Fruit fly (Drosophila melanogaster): ENCODE data around the gene CG31268.

CG31268 gene

DNA sequence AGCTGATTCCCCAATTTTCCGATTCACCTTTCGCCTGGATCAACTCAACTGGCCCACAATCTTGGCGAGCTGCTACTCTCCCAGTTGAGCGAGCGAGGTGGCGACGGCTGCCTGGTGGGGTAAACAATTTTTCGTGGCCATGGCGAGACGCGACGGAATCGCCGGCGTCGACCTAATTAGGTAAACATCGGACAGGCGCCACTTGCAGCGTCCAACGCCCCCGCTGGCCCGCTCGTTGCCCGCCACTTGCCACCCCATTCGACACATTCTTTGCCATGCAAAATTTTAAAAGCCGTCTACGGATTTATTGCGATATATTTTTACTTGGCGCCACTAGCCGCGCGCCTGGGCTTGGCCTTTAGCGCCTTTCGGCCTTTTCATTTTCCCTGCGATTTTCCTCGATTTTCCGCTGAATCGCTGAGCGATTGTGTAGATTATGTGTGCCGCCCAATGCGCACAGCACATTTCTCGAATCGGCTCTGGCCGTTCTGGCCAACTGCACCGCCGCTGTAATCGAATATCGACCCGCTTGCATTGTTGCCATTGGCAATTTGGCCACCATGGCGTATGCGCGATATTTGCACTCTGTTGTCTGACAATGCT is 35.3 kb downstream of the CG31268 start:
- no peak for TF ChIP-seq CG17801 (GFP tag; optimal IDR thresholded peaks at IDR 0.05; ENCODE audit: partially characterized antibody)

DNA sequence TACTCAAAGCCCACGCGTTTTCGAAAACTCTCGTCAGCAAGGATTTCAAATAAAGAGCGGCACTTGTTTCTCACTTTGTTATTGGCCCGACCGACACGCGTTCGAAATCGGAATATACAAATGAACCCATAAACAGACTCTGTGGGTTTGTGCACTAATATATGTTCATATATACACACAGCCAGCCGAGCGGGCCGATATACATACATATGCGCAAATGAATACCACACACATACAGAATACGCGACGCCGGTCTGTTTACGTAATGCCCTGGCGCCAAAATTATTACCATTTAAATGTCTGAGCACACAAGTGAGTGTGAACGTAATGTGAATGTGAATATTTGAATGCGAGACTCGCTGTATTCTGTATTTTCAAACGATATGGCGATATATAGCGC is 36.1 kb downstream of the CG31268 start:
- TF ChIP-seq CG17801 (GFP tag; optimal IDR thresholded peaks at IDR 0.05; ENCODE audit: partially characterized antibody), result no peak

DNA sequence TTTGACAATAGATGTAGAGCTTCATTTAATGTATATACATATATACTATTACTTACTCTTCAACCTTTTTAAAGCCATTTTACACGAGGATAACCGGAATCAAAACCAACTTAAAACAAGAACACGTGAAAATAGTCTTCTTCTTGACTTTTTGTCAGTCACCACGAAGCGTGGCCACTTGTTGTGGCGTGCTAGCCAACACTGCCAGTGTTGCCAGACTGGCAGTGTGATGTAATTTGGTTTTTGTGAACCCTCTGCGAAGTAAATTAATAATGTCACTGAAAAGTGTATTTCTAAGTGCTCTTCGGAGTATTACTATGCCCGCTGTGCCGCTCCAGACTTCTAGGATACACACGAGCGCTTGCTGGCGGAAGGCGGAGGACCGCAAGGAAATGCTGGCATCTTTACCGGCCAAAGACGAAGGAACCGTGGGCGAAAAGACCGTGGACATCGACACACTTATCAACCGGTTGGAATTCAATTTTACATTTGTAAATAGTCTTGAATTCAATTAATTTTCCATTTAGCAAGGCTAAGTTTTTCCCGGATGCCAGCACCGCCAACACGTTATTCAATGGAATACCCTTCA is 41.0 kb downstream of the CG31268 start, which contains the start of the genes Ns1 and mRpS11:
TSS of gene Ns1 (minus strand) at position 150 of the 589 bp plus-strand sequence.
TSS of gene mRpS11 (plus strand) at position 207 of the 589 bp plus-strand sequence.
- TF ChIP-seq CG17801 (GFP tag; optimal IDR thresholded peaks at IDR 0.05; ENCODE audit: partially characterized antibody), result no peak

DNA sequence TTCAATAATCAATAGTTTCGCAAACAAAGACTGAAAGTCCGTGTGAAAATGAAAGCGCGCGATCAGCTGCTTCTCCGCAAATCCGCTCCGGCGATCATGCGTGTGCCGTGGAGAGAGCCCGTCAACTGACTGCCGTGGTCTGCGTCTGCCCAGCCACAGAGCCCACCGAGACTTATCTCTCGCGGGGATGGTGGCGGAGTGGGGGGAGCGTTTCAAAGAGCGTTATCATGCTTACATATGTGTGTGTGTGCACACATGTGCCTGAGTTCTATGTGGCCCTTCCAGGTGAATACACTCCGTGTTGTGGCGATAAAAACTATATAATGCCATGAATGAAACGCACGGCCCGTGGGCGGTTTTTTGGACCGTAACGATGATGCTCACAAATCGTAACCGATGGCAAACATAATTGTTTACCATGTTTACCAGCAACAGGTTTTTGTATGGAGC is 46.4 kb downstream of the CG31268 start:
- TF ChIP-seq CG17801 (GFP tag; optimal IDR thresholded peaks at IDR 0.05; ENCODE audit: partially characterized antibody), result no peak

DNA sequence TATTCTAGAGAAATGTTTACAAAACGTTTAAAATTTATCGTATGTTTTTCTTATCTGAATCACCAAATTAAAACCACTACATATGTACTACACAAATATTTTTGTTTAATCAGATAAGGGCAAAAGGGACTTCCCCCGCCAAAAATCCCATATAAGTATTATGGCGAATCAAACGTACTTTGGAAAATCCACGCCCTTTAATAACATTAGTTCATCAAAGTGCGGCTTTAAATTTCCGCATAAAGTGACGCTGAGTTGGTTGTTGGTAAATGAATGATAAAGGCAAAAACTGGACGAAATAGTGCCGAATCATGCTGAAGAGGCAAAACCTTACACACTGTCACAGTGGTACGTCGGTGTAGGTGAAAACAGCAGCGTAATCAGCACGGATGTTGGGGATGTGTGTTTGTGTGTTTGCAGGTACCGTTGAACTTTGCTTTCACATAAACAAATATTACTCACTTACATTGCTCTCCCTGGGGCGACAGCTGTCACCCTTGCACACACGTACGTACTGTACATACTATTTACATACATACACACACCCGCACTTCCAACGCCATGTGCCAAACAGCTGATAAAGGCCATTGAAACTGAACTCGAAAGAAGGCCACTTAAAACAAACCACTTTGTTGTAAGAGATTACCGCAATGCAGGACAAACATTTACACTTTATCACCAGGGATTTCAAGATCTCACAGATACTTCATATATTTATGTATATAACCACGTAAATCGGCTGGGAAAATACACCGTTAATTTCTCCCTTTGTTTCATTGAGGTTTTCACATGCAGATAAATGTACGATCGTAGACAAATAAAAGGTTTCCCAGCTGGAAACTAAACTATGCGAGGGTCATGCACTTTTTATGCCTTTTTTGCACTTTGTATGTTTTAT is 47.6 kb downstream of the CG31268 start:
- TF ChIP-seq CG17801 (GFP tag; optimal IDR thresholded peaks at IDR 0.05; ENCODE audit: partially characterized antibody), result no peak

DNA sequence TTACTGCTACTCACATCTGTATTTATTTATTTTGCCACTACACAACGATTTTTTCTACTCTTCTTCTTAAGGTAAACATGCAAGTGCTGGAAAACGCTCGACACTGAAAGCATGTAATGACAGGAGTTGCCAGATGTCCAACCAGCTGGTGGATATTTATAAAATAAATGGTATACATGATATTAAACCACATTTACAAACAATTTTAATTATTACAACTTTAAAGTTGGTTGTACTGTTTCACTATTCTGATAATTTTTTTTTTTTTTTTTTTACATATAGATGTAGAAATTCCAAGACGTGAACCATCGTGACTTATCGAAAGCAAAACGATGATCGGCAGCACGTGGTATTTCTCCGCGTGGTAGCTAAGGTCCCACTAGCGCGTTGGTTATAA is 48.3 kb downstream of the CG31268 start, which contains the start of the genes Keap1 and kuk:
TSS of gene Keap1 (minus strand) at position 87 of the 397 bp plus-strand sequence.
TSS of gene kuk (plus strand) at position 386 of the 397 bp plus-strand sequence.
- peak; percentile 52 for TF ChIP-seq CG17801 (GFP tag; optimal IDR thresholded peaks at IDR 0.05; ENCODE audit: partially characterized antibody)

DNA sequence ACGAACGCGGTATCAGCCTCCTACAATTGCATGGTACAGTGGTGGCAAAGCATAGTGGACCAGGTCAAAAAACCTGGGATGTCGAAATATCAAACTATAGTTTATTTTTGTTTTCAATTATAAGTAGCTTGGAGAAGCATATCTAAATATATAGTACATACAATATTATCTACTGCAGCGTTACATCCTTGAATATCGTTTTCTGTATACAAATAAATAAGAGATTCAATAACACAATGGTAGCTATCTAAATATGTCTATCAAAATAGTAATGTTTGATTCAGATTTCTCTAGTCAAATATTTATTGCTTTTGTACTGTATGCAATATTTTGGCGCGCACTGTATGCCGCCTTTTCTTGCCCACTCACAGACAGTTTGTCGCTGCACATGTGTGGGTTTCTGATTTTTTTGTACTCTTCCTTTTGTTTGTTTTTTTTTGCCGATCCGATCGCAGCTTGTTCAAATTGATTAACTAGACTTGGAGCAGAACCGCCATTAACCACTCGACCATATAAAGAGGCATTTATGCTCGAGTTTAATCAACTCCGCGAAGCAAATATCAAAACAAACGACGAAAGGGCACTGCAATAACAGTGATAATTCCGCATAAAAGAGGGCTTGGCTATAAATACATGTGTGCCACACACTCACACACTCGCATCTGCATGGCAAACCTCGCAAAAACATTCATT is 49.2 kb downstream of the CG31268 start:
- peak; percentile 88 for TF ChIP-seq CG17801 (GFP tag; optimal IDR thresholded peaks at IDR 0.05; ENCODE audit: partially characterized antibody)

DNA sequence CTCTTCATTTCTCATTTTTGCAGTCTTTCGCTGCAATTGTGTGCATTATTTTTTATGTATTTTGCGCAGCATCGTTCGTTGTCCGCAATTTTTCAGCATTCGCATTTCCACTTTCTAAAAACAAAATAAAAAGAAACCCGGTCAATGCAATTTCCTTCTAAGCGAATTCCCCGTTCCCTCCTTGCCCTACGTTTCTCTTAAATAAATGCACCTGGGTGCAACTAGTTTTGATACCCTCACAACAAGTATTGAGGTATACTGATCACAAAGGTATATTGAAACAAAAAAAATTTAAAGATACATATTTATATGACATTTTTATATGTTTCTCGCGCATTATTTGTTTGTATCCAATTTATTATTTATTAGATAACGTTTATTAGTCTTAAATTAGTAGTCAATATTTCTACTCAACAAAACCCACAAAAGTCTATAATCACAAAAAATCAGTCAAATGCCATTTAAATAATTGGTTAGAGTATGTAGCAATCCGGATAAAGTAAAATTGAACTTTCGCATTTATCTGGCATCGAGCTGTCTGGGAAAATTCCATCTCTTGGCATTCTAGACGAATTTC is 49.8 kb downstream of the CG31268 start:
- peak; percentile 62 for TF ChIP-seq CG17801 (GFP tag; optimal IDR thresholded peaks at IDR 0.05; ENCODE audit: partially characterized antibody)

DNA sequence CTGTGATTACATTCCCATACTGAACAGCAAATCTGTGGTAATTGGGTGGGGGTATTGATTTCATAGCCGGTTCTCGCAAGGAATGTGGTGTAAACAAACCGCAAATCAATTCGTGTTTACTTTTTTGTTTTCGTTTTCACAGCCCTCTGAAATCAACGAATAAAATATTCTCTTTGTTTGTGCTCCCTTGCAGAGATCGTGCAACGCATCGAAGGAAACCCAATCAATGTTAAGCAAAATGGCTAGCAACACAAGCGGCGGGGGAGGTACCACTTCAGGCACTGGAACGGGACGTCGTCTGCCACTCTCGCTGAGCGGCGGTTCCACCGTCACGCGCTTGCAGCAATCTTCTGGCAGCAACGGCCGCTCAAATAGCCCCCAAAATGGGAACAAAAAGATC is 50.9 kb downstream of the CG31268 start:
- TF ChIP-seq CG17801 (GFP tag; optimal IDR thresholded peaks at IDR 0.05; ENCODE audit: partially characterized antibody), result no peak
